Fruit fly (Drosophila melanogaster): ENCODE results near the gene spo.

- TF ChIP-seq Myc (optimal IDR thresholded peaks at IDR 0.05) = no peak
- no peak for TF ChIP-seq Sin3A (optimal IDR thresholded peaks at IDR 0.05)
- no peak for TF ChIP-seq psq (optimal IDR thresholded peaks at IDR 0.05)
Measured at dm6 chr3L:5571051-5571450, 21.3 kb downstream of the spo start.
